Worm (Caenorhabditis elegans) whole organism, late embryonic: Measurements from ENCODE around the gene T28F3.5.

Experiments used
- K02D7.2 ChIP-seq: sonication (generic microtip); optimal IDR thresholded peaks from 2 replicates; lab custom pipeline; 2017; ENCODE audit warnings: mild to moderate bottlenecking, missing genetic modification characterization, missing compliant biosample characterization
- fkh-6 ChIP-seq: sonication (generic microtip); optimal IDR thresholded peaks from 2 replicates; lab custom pipeline; 2016; ENCODE audit warnings: missing genetic modification characterization, missing compliant biosample characterization
- hlh-30 ChIP-seq: sonication (generic microtip); optimal IDR thresholded peaks from 2 replicates; lab custom pipeline; 2017; ENCODE audit warnings: antibody characterized with exemption, missing genetic modification characterization, missing compliant biosample characterization; ENCODE audit not compliant: insufficient read depth
- nfya-1 ChIP-seq: sonication (generic microtip); optimal IDR thresholded peaks from 2 replicates; lab custom pipeline; 2017; ENCODE audit warnings: missing genetic modification characterization, mild to moderate bottlenecking, missing compliant biosample characterization, antibody characterized with exemption, moderate library complexity
- nhr-11 ChIP-seq: fragments of 150-350 bp; optimal IDR thresholded peaks from 2 replicates; lab custom pipeline; 2014; ENCODE audit warnings: missing biosample characterization, missing genetic modification characterization
- pha-4 ChIP-seq: fragments of 150-350 bp; optimal IDR thresholded peaks from 2 replicates; lab custom pipeline; 2018; ENCODE audit warnings: missing biosample characterization, missing genetic modification reagents, missing genetic modification characterization
- pqm-1 ChIP-seq: sonication (generic microtip); optimal IDR thresholded peaks from 2 replicates; lab custom pipeline; 2016; ENCODE audit warnings: missing genetic modification characterization, missing compliant biosample characterization
- ref-2 ChIP-seq: sonication (generic microtip); optimal IDR thresholded peaks from 2 replicates; lab custom pipeline; 2016; ENCODE audit warnings: missing genetic modification characterization, missing compliant biosample characterization
- rnt-1 ChIP-seq: sonication (generic microtip); optimal IDR thresholded peaks from 2 replicates; lab custom pipeline; 2016; ENCODE audit warnings: missing genetic modification characterization, missing compliant biosample characterization
- sox-2 ChIP-seq: fragments of 200-800 bp; sonication (Bioruptor generic); IDR thresholded peaks from 2 replicates; pipeline ENCODE4 v1.3.6; 2022; ENCODE audit warnings: missing genetic modification reagents, missing genetic modification characterization, missing compliant biosample characterization
- tbx-2 ChIP-seq: sonication (generic microtip); optimal IDR thresholded peaks from 2 replicates; lab custom pipeline; 2016; ENCODE audit warnings: missing genetic modification characterization, missing compliant biosample characterization

DNA sequence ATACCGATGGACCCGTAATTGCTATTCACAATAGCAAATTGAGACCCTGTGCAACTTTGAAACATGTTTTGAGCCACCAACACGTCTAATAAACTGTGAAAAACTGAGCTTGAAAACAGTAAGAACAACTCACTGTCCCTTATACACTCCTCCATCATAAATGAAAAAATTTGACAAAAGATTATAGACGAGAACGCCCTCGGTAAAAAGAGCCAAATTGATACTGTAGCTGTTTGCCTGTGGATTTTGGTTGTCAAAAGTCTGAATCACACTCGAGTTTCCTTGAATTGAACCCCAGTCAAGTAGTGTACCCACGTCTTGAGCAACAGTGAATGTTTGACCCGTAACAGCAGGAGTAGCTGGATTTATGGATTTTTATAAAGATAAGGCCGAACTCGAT, 46.4 kb downstream of the T28F3.5 start:
- TF ChIP-seq nhr-11 (tag; lab: Kevin White, UChicago) (no peak), tbx-2 (tag; lab: Kevin White, UChicago) (no peak), sox-2 (no peak), fkh-6 (tag; lab: Kevin White, UChicago) (no peak), hlh-30 (tag; lab: Kevin White, UChicago) (no peak), K02D7.2 (tag; lab: Kevin White, UChicago) (no peak), pha-4 (tag; lab: Kevin White, UChicago) (no peak), pqm-1 (no peak), nfya-1 (tag; lab: Kevin White, UChicago) (no peak), ref-2 (no peak), rnt-1 (no peak)
